Fruit fly (Drosophila melanogaster) whole organism, adult: Measurements from ENCODE around the gene CG15260.

Experiments used
- CG5204 ChIP-seq: fragments of 200-800 bp; sonication (Bioruptor generic); optimal IDR thresholded peaks from 2 replicates; lab custom pipeline; 2016; ENCODE audit warnings: missing biosample characterization, missing genetic modification characterization
- Mnt ChIP-seq: fragments of 200-800 bp; sonication (Bioruptor generic); optimal IDR thresholded peaks from 2 replicates; lab custom pipeline; 2016; ENCODE audit warnings: missing biosample characterization, mild to moderate bottlenecking, missing genetic modification characterization

DNA sequence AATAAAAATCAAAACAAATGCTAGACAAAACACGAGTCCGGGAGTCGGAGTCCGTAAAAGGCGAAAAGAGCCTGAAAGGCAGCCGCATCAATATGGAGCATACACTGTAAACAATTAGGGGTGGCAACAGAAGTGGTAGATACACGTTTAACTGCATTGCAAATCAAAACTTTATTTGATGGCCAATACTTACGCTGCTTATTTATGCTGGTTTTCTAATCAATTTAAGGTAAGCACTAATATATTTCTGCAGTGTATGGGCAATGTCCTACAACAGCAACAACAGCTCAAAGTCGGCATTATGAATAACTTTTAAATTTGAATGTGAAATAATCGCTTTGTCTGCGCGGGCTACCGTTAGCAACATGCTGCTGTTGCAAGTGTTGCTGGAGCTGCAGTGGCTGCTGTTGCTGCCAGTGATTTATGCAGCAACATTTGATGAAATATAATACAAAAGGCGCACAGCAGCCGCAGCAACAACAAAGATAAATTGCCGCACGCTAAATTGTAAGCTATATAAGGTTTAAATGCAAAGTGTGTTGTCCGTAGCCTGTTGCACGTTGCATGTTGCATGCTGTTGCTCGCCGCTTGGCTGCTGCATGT lies 18.4 kb downstream of the CG15260 start:
- TF ChIP-seq CG5204 (GFP tag; lab: Kevin White, UChicago) (no peak), Mnt (GFP tag; lab: Kevin White, UChicago) (no peak)
